Worm (Caenorhabditis elegans) whole organism, L4 larva: ENCODE results near the gene F40E10.5.

Source experiments
- D1046.2 ChIP-seq: fragments of 200-800 bp; sonication (Bioruptor generic); IDR thresholded peaks from 2 replicates; pipeline ENCODE4 v1.3.6; 2022; ENCODE audit warnings: missing genetic modification characterization, missing compliant biosample characterization
- F26F4.8 ChIP-seq: fragments of 200-800 bp; sonication (Bioruptor generic); conservative IDR thresholded peaks from 2 replicates; pipeline ENCODE4 v1.3.6; 2022; ENCODE audit warnings: missing genetic modification characterization, missing compliant biosample characterization
- F49E8.2 ChIP-seq: sonication (generic microtip); optimal IDR thresholded peaks from 2 replicates; lab custom pipeline; 2016; ENCODE audit warnings: missing compliant biosample characterization, mild to moderate bottlenecking, missing genetic modification characterization, borderline replicate concordance
- R02D3.7 ChIP-seq: fragments of 150-350 bp; sonication (generic microtip); optimal IDR thresholded peaks from 3 replicates; lab custom pipeline; 2014; ENCODE audit warnings: missing biosample characterization, missing genetic modification characterization
- ZK337.2 ChIP-seq: fragments of 200-800 bp; sonication (Bioruptor generic); IDR thresholded peaks from 2 replicates; pipeline ENCODE4 v1.3.6; 2022; ENCODE audit warnings: missing genetic modification reagents, missing genetic modification characterization, missing compliant biosample characterization
- ZK546.5 ChIP-seq, 2 experiments: sonication (generic microtip); optimal IDR thresholded peaks; 2 replicates each; lab custom pipeline; 2017; ENCODE audit warnings: missing biosample characterization in 2 of 2, missing genetic modification characterization in 2 of 2
- aha-1 ChIP-seq: fragments of 150-350 bp; peaks from one replicate; lab custom pipeline; 2014; ENCODE audit warnings: missing biosample characterization, missing genetic modification characterization
- ceh-20 ChIP-seq: fragments of 200-800 bp; sonication (Bioruptor generic); IDR thresholded peaks from 2 replicates; pipeline ENCODE4 v1.3.6; 2022; ENCODE audit warnings: missing genetic modification reagents, missing genetic modification characterization, missing compliant biosample characterization
- ceh-62 ChIP-seq: sonication (generic microtip); optimal IDR thresholded peaks from 2 replicates; lab custom pipeline; 2017; ENCODE audit warnings: missing biosample characterization, missing genetic modification characterization
- ces-1 ChIP-seq: fragments of 150-350 bp; sonication (generic microtip); optimal IDR thresholded peaks from 4 replicates; lab custom pipeline; 2014; ENCODE audit warnings: missing biosample characterization, missing genetic modification reagents, missing genetic modification characterization
- ctbp-1 ChIP-seq: fragments of 200-800 bp; sonication (Bioruptor generic); IDR thresholded peaks from 2 replicates; pipeline ENCODE4 v1.3.6; 2022; ENCODE audit warnings: missing genetic modification reagents, missing genetic modification characterization, missing compliant biosample characterization
- daf-12 ChIP-seq: fragments of 150-350 bp; optimal IDR thresholded peaks from 2 replicates; lab custom pipeline; 2014; ENCODE audit warnings: missing biosample characterization, missing genetic modification reagents, missing genetic modification characterization
- dmd-9 ChIP-seq: fragments of 200-800 bp; sonication (Bioruptor generic); IDR thresholded peaks from 2 replicates; pipeline ENCODE4 v1.3.6; 2022; ENCODE audit warnings: missing genetic modification reagents, missing genetic modification characterization, missing compliant biosample characterization
- dve-1 ChIP-seq: sonication (generic microtip); optimal IDR thresholded peaks from 2 replicates; lab custom pipeline; 2017; ENCODE audit warnings: antibody characterized with exemption, mild to moderate bottlenecking, missing genetic modification characterization, missing compliant biosample characterization; ENCODE audit not compliant: insufficient read depth
- egl-43 ChIP-seq: fragments of 200-800 bp; sonication (Bioruptor generic); IDR thresholded peaks from 2 replicates; pipeline ENCODE4 v1.3.6; 2022; ENCODE audit warnings: missing genetic modification reagents, missing genetic modification characterization, missing compliant biosample characterization
- fkh-10 ChIP-seq: fragments of 150-350 bp; optimal IDR thresholded peaks from 2 replicates; lab custom pipeline; 2014; ENCODE audit warnings: missing biosample characterization, missing genetic modification reagents, missing genetic modification characterization
- jun-1 ChIP-seq: fragments of 150-350 bp; optimal IDR thresholded peaks from 2 replicates; lab custom pipeline; 2014; ENCODE audit warnings: missing biosample characterization, missing genetic modification reagents, missing genetic modification characterization
- lin-39 ChIP-seq: fragments of 150-350 bp; optimal IDR thresholded peaks from 2 replicates; lab custom pipeline; 2014; ENCODE audit warnings: missing biosample characterization, missing genetic modification reagents, missing genetic modification characterization
- lsy-2 ChIP-seq, 2 experiments: fragments of 150-350 bp in 1 of 2; sonication (generic microtip) in 1 of 2; optimal IDR thresholded peaks; 2 replicates each; lab custom pipeline; 2014 to 2017; ENCODE audit warnings: missing biosample characterization in 2 of 2, missing genetic modification characterization in 2 of 2
- madf-5 ChIP-seq, 2 experiments: fragments of 200-800 bp; sonication (Bioruptor generic); IDR thresholded peaks; 2 replicates each; pipeline ENCODE4 v1.3.6; 2022; ENCODE audit warnings: missing compliant biosample characterization in 2 of 2, missing genetic modification characterization in 2 of 2
- mdt-29 ChIP-seq: fragments of 200-800 bp; sonication (Bioruptor generic); IDR thresholded peaks from 2 replicates; pipeline ENCODE4 v1.3.6; 2022; ENCODE audit warnings: missing genetic modification reagents, missing genetic modification characterization, missing compliant biosample characterization
- mes-2 ChIP-seq: sonication (generic microtip); optimal IDR thresholded peaks from 2 replicates; lab custom pipeline; 2016; ENCODE audit warnings: missing genotype, mild to moderate bottlenecking, missing genetic modification characterization, missing compliant biosample characterization; ENCODE audit not compliant: poor library complexity, severe bottlenecking
- mxl-3 ChIP-seq: fragments of 200-800 bp; sonication (Bioruptor generic); optimal IDR thresholded peaks from 2 replicates; lab custom pipeline; 2018; ENCODE audit warnings: mild to moderate bottlenecking, missing genetic modification characterization, missing compliant biosample characterization
- nhr-237 ChIP-seq: sonication (generic microtip); optimal IDR thresholded peaks from 2 replicates; lab custom pipeline; 2017; ENCODE audit warnings: missing biosample characterization, missing genetic modification characterization
- nhr-76 ChIP-seq: fragments of 150-350 bp; optimal IDR thresholded peaks from 2 replicates; lab custom pipeline; 2014; ENCODE audit warnings: missing biosample characterization, missing genetic modification characterization
- php-3 ChIP-seq: fragments of 200-800 bp; sonication (Bioruptor generic); IDR thresholded peaks from 2 replicates; pipeline ENCODE4 v1.3.6; 2022; ENCODE audit warnings: missing genetic modification reagents, missing genetic modification characterization, missing compliant biosample characterization
- pqm-1 ChIP-seq: sonication (generic microtip); optimal IDR thresholded peaks from 2 replicates; lab custom pipeline; 2017; ENCODE audit warnings: missing biosample characterization, missing genetic modification characterization
- saeg-2 ChIP-seq: fragments of 200-800 bp; sonication (Bioruptor generic); IDR thresholded peaks from 2 replicates; pipeline ENCODE4 v1.3.6; 2022; ENCODE audit warnings: missing genetic modification reagents, missing genetic modification characterization, missing compliant biosample characterization
- set-16 ChIP-seq: fragments of 200-800 bp; sonication (Bioruptor generic); IDR thresholded peaks from 2 replicates; pipeline ENCODE4 v1.3.6; 2022; ENCODE audit warnings: missing genetic modification reagents, missing genetic modification characterization, missing compliant biosample characterization
- spr-3 ChIP-seq: fragments of 200-800 bp; sonication (Bioruptor generic); optimal IDR thresholded peaks from 2 replicates; lab custom pipeline; 2018; ENCODE audit warnings: mild to moderate bottlenecking, missing genetic modification characterization, missing compliant biosample characterization
- tra-1 ChIP-seq: fragments of 200-800 bp; sonication (Bioruptor generic); IDR thresholded peaks from 2 replicates; pipeline ENCODE4 v1.3.6; 2022; ENCODE audit warnings: missing genetic modification reagents, missing genetic modification characterization, missing compliant biosample characterization
- unc-39 ChIP-seq: sonication (generic microtip); optimal IDR thresholded peaks from 2 replicates; lab custom pipeline; 2017; ENCODE audit warnings: missing biosample characterization, missing genetic modification characterization
- unc-62 ChIP-seq, 3 experiments: fragments of 150-350 bp in 1 of 3; sonication (generic microtip); optimal IDR thresholded peaks in 2 of 3; peaks in 1 of 3; 1 replicate in 1 of 3; 2 replicates in 2 of 3; lab custom pipeline; 2014 to 2017; ENCODE audit warnings: missing biosample characterization in 3 of 3, missing genetic modification characterization in 3 of 3, missing genetic modification reagents in 3 of 3, missing genotype in 1 of 3

Gene F40E10.5

ce11 chrX:14694633-14695177, 6.9 kb upstream of the F40E10.5 start:
- no peak for TF ChIP-seq ZK546.5 (tag; optimal IDR thresholded peaks at IDR 0.05; lab: Kevin White, UChicago)
- peak in 1 of 2 experiments; percentile 53 for TF ChIP-seq unc-62 (GFP tag; optimal IDR thresholded peaks at IDR 0.05 in 1 of 2; lab: Kevin White, UChicago)
- TF ChIP-seq unc-62 (tag; optimal IDR thresholded peaks at IDR 0.05; lab: Kevin White, UChicago): no peak
- TF ChIP-seq dve-1 (tag; lab: Kevin White, UChicago): no peak
- no peak for TF ChIP-seq ZK337.2 (GFP tag; lab: Robert Waterston, UW)
- no peak for TF ChIP-seq lsy-2 (tag; optimal IDR thresholded peaks at IDR 0.05; lab: Kevin White, UChicago)
- TF ChIP-seq ces-1 (GFP tag; lab: Kevin White, UChicago): peak; percentile 32
- no peak for TF ChIP-seq unc-39 (tag; lab: Kevin White, UChicago)
- TF ChIP-seq F49E8.2 (tag; lab: Kevin White, UChicago): no peak
- TF ChIP-seq daf-12 (tag; lab: Kevin White, UChicago): no peak
- TF ChIP-seq pqm-1 (tag; lab: Kevin White, UChicago): no peak
- TF ChIP-seq F26F4.8 (GFP tag; lab: Robert Waterston, UW): no peak
- no peak for TF ChIP-seq mes-2 (tag; lab: Kevin White, UChicago)
- TF ChIP-seq R02D3.7: no peak

ce11 chrX:14695892-14696291, 5.7 kb upstream of the F40E10.5 start:
- TF ChIP-seq R02D3.7 (no peak), mxl-3 (GFP tag; lab: Kevin White, UChicago) (no peak), unc-39 (tag; lab: Kevin White, UChicago) (no peak), tra-1 (no peak), fkh-10 (no peak), ZK337.2 (GFP tag; lab: Robert Waterston, UW) (no peak), jun-1 (no peak), php-3 (GFP tag; lab: Robert Waterston, UW) (no peak), madf-5 (GFP tag; IDR thresholded peaks at IDR 0.05; lab: Robert Waterston, UW) (no peak), ctbp-1 (GFP tag; lab: Robert Waterston, UW) (no peak), spr-3 (GFP tag; lab: Kevin White, UChicago) (no peak), ceh-20 (GFP tag; lab: Robert Waterston, UW) (no peak), pqm-1 (tag; lab: Kevin White, UChicago) (no peak), set-16 (no peak), nhr-76 (tag; lab: Kevin White, UChicago) (no peak), F49E8.2 (tag; lab: Kevin White, UChicago) (no peak), mdt-29 (GFP tag; lab: Robert Waterston, UW) (no peak), dmd-9 (GFP tag; lab: Robert Waterston, UW) (no peak), D1046.2 (GFP tag; lab: Robert Waterston, UW) (no peak), lin-39 (tag; lab: Kevin White, UChicago) (no peak)

ce11 chrX:14699866-14700265, 1.7 kb upstream of the F40E10.5 start, which contains the start of gene hch-1:
Gene hch-1, minus strand, starts transcription at chrX:14699977.
- TF ChIP-seq unc-62 (GFP tag; optimal IDR thresholded peaks at IDR 0.05 in 1 of 2; lab: Kevin White, UChicago): peak in 1 of 2 experiments; percentile 80
- no peak for TF ChIP-seq unc-62 (tag; optimal IDR thresholded peaks at IDR 0.05; lab: Kevin White, UChicago)
- TF ChIP-seq saeg-2 (GFP tag; lab: Robert Waterston, UW): no peak
- TF ChIP-seq nhr-237 (tag; lab: Kevin White, UChicago): no peak

ce11 chrX:14704933-14705332, 3.3 kb downstream of the F40E10.5 start:
- peak; percentile 14; the same call in 1 of the 2 replicates for TF ChIP-seq egl-43 (GFP tag; lab: Robert Waterston, UW)
- peak; percentile 28 for TF ChIP-seq aha-1 (tag; lab: Kevin White, UChicago)
- TF ChIP-seq ceh-62: no peak
